Fruit fly (Drosophila melanogaster): ENCODE results near the gene CG1113.

Gene CG1113

DNA sequence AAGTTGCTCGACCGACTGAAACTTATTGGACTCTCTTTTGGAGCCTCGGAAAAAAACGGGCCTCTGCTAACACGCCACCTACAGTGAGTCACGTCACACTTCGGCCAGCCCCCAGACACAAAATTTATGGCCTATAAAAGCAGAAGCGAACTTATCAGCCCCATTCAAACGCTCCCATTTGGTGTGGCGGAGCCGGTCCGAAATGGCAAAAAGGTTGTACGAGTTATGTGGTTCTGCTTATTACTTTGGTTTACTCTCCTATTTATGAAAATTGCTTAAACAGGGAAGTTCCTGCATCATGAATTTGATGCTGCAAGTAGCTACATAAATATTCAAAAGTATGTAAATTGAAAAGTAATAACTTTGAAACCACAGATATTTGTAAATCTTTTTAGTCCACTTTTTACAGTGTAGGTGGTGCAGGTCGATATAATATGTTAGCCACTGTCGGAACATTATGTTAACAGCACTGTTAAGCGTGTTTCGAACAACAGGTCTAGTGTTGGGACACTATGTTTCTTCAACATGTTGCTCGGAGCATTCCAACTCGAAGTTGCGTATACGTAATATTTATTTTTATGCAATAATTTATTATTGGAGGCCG is 30.5 kb downstream of the CG1113 start:
- TF ChIP-seq CG13204 (GFP tag; optimal IDR thresholded peaks at IDR 0.05) (no peak), CG32121 (GFP tag; IDR thresholded peaks at IDR 0.05) (peak; percentile 83), gl (tag; optimal IDR thresholded peaks at IDR 0.05) (peak; percentile 60), CG15710 (tag; optimal IDR thresholded peaks at IDR 0.05) (peak; percentile 80), CG8301 (tag; optimal IDR thresholded peaks at IDR 0.05) (peak; percentile 94), rn (GFP tag; IDR thresholded peaks at IDR 0.05) (peak; percentile 74), CG17806 (tag; optimal IDR thresholded peaks at IDR 0.05) (peak; percentile 84), Pif1B (GFP tag; optimal IDR thresholded peaks at IDR 0.05) (peak; percentile 83), Ets98B (GFP tag; IDR thresholded peaks at IDR 0.05) (peak; percentile 70; the same call in 1 of the 2 replicates), CG12605 (GFP tag; IDR thresholded peaks at IDR 0.05) (peak; percentile 66), EcR (GFP tag; optimal IDR thresholded peaks at IDR 0.05) (no peak), CG34367 (tag; optimal IDR thresholded peaks at IDR 0.05) (peak; percentile 76), Pif1A (GFP tag; optimal IDR thresholded peaks at IDR 0.05) (peak; percentile 83), fd96Ca (GFP tag; IDR thresholded peaks at IDR 0.05) (peak; percentile 92), CG9948 (tag; optimal IDR thresholded peaks at IDR 0.05) (peak; percentile 88), CG14655 (GFP tag; optimal IDR thresholded peaks at IDR 0.05) (peak; percentile 95), CG8159 (tag; optimal IDR thresholded peaks at IDR 0.05) (peak; percentile 85), Snoo (tag; optimal IDR thresholded peaks at IDR 0.05) (peak; percentile 83), CG4496 (GFP tag; IDR thresholded peaks at IDR 0.05) (peak; percentile 86), D1 (tag; optimal IDR thresholded peaks at IDR 0.05) (peak; percentile 62), CG10348 (GFP tag; IDR thresholded peaks at IDR 0.05) (0 out of 2 replicates have a peak, but pooled peaks have one; percentile 56)

DNA sequence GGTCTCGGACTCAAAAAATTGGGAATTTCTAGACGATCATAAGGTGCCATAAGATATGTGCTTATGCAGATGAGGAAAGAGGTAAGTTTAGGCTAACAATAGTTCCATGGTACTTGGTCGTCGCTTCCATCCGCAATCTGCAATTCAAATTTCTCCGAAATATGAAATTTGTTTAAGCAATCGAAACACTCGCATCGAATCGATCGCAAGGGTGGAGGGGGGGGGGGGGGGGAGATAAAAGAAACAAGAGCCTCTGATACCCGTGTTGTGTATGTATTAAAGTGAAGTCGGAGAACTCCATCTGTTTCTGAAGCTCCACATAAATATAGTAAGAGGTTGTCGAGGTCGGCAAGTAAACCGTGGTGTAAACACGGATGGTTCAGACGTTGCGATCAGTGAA is 33.0 kb downstream of the CG1113 start:
- TF ChIP-seq Snoo (tag; optimal IDR thresholded peaks at IDR 0.05) = no peak
- TF ChIP-seq CG32121 (GFP tag; IDR thresholded peaks at IDR 0.05) = no peak
- TF ChIP-seq fd96Ca (GFP tag; IDR thresholded peaks at IDR 0.05) = no peak
- TF ChIP-seq CG15710 (tag; optimal IDR thresholded peaks at IDR 0.05) = no peak
- no peak for TF ChIP-seq D1 (tag; optimal IDR thresholded peaks at IDR 0.05)
- TF ChIP-seq CG4496 (GFP tag; IDR thresholded peaks at IDR 0.05) = no peak
- no peak for TF ChIP-seq CG34367 (tag; optimal IDR thresholded peaks at IDR 0.05)
- TF ChIP-seq EcR (GFP tag; optimal IDR thresholded peaks at IDR 0.05) = no peak
- no peak for TF ChIP-seq gl (tag; optimal IDR thresholded peaks at IDR 0.05)
- TF ChIP-seq CG17806 (tag; optimal IDR thresholded peaks at IDR 0.05) = no peak
- no peak for TF ChIP-seq CG8159 (tag; optimal IDR thresholded peaks at IDR 0.05)
- no peak for TF ChIP-seq CG8301 (tag; optimal IDR thresholded peaks at IDR 0.05)
- no peak for TF ChIP-seq CG9948 (tag; optimal IDR thresholded peaks at IDR 0.05)
- TF ChIP-seq CG12605 (GFP tag; IDR thresholded peaks at IDR 0.05) = no peak
- no peak for TF ChIP-seq Pif1A (GFP tag; optimal IDR thresholded peaks at IDR 0.05)
- TF ChIP-seq CG13204 (GFP tag; optimal IDR thresholded peaks at IDR 0.05) = no peak
- TF ChIP-seq CG14655 (GFP tag; optimal IDR thresholded peaks at IDR 0.05) = no peak
- no peak for TF ChIP-seq Ets98B (GFP tag; IDR thresholded peaks at IDR 0.05)
- TF ChIP-seq CG10348 (GFP tag; IDR thresholded peaks at IDR 0.05) = no peak
- TF ChIP-seq rn (GFP tag; IDR thresholded peaks at IDR 0.05) = no peak

DNA sequence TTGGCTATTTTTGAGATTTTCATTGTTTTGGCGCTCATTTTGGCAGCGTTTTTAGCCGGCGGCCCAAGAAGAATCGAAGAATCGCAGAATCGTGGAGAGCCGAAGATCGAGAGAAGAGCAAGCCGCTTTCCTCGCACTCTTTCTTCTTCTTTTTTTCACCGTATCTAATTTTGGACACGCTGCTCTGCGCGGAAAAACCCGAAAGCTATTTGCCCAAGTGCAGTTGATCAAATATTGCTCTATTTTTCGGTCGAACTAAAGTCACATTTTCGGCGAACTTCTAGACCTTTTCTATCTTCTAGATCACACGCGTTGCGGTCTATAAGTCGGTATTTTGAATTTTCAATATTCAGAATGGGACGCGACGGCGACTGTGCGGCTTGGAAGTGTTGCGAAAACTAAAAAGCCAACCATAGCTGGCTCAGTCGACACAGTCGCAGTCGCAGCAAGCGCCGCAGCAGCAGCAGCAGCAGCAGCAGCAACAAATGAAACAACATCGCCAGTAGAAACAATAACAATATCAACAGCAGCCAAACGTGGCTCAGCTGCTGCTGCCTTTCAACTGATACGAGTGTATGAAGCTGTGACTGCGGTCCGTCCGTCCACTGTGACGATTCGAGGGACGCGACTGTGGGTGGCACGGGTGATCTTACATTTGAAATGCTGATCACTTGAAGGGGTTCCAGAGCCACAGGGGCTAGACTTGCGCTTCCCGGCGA is 34.1 kb downstream of the CG1113 start:
- TF ChIP-seq CG13204 (GFP tag; optimal IDR thresholded peaks at IDR 0.05) (no peak), CG32121 (GFP tag; IDR thresholded peaks at IDR 0.05) (0 out of 2 replicates have a peak, but pooled peaks have one; percentile 23), Ets98B (GFP tag; IDR thresholded peaks at IDR 0.05) (peak; percentile 31; the same call in 1 of the 2 replicates), D1 (tag; optimal IDR thresholded peaks at IDR 0.05) (no peak), Snoo (tag; optimal IDR thresholded peaks at IDR 0.05) (no peak), CG8301 (tag; optimal IDR thresholded peaks at IDR 0.05) (no peak), fd96Ca (GFP tag; IDR thresholded peaks at IDR 0.05) (peak; percentile 54; the same call in 2 of the 3 replicates), gl (tag; optimal IDR thresholded peaks at IDR 0.05) (no peak), Pif1B (GFP tag; optimal IDR thresholded peaks at IDR 0.05) (no peak)

DNA sequence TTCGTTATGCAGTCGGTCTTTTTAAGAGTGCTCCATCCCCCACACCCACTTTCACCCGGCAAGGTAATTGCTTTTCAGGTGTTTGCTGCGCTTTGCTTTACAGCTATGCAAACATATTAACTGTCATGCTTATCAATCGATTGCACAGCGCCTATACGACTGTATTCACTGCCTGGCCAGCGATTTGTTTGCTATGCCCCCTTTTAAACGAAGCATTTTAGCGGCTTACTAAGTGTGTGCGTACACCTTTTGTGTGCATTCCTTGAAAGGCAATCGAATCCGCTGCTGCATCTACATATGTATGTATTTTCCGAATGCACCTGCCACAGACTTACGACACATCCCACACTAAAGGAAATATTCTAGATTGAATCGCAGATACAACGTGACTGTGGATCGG is 35.0 kb downstream of the CG1113 start:
- TF ChIP-seq Pif1A (GFP tag; optimal IDR thresholded peaks at IDR 0.05) = no peak

DNA sequence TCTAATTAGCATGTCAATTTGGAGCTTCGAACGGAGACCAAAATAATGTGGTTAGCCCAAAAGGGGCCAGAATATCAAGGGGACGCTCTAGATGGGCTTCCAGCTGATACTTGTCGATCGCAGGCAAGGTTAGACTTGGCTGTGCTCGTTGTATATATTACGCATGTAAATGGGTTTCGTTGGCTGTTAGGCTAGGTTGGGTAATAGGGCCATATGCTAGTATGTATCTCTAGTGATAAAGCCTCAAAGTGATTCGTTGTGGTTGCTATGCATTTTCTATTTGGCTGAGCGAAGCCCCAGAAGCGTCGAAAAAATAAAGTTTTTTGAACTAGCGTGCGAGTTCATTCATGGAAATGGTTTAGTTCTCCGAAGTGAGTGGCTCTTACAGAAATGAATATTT is 37.8 kb downstream of the CG1113 start:
- TF ChIP-seq CG10348 (GFP tag; IDR thresholded peaks at IDR 0.05) (no peak), fd96Ca (GFP tag; IDR thresholded peaks at IDR 0.05) (no peak), CG32121 (GFP tag; IDR thresholded peaks at IDR 0.05) (no peak), CG9948 (tag; optimal IDR thresholded peaks at IDR 0.05) (no peak)

DNA sequence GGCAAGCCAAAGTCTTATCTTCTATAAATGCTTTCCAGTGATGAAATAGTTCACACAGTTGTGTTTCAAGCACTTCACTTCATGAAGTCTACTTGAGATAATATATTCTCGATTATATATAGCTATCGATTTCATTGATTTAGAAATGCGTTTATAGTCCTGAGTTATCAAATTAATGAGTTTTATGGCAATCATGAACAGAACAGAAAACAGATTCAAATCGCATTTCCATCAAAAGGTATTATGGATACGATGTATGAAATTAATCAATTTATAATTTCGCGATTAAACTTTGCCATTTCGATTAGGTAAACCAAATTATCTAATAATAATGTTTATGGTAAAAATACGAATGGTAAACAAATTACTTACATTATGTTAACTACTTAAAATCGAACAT is 42.1 kb downstream of the CG1113 start:
- TF ChIP-seq CG17806 (tag; optimal IDR thresholded peaks at IDR 0.05) = no peak
- no peak for TF ChIP-seq gl (tag; optimal IDR thresholded peaks at IDR 0.05)
- TF ChIP-seq Snoo (tag; optimal IDR thresholded peaks at IDR 0.05) = no peak
- no peak for TF ChIP-seq Pif1A (GFP tag; optimal IDR thresholded peaks at IDR 0.05)
- TF ChIP-seq CG32121 (GFP tag; IDR thresholded peaks at IDR 0.05) = no peak

Data from whole organism, pupa.